Fruit fly (Drosophila melanogaster) whole organism, larva: Measurements from ENCODE around the gene Nost.
"Not testable (repeated sequence)": the region's sequence is repeated elsewhere in the genome, so short reads cannot be mapped to it uniquely, and the experiment has no call there.

Source experiments
- noc ChIP-seq: fragments of 200-800 bp; sonication (Bioruptor generic); optimal IDR thresholded peaks from 3 replicates; lab custom pipeline; 2019; ENCODE audit warnings: missing biosample characterization, mild to moderate bottlenecking, missing genetic modification characterization, moderate library complexity

Gene Nost

dm6 chrX:9080962-9081361 is 51.0 kb downstream of the Nost start, which contains the start of the genes CG7246 and HP1b:
TSS of gene CG7246 (minus strand) at chrX:9081057.
TSS of gene HP1b (plus strand) at chrX:9081063.
- peak; percentile 66 for TF ChIP-seq noc (tag; lab: Kevin White, UChicago)

dm6 chrX:9082600-9082999 is 52.6 kb downstream of the Nost start, which contains the start of gene APC4:
TSS of gene APC4 (plus strand) at chrX:9082931.
- peak; percentile 32 for TF ChIP-seq noc (tag; lab: Kevin White, UChicago)

dm6 chrX:9085726-9086125 is 55.7 kb downstream of the Nost start, which contains the start of gene CG32708:
TSS of gene CG32708 (plus strand) at chrX:9085932.
- TF ChIP-seq noc (tag; lab: Kevin White, UChicago) = no peak

dm6 chrX:9086702-9087179 is 56.7 kb downstream of the Nost start, which contains the start of gene CG32706:
TSS of gene CG32706 (plus strand) at chrX:9087129.
- TF ChIP-seq noc (tag; lab: Kevin White, UChicago) = not testable (repeated sequence)

- not testable (repeated sequence) for TF ChIP-seq noc (tag; lab: Kevin White, UChicago)
Measured at dm6 chrX:9087920-9088417, 58.0 kb downstream of the Nost start, which contains the start of gene CG6999. TSS of gene CG6999 (plus strand) at chrX:9088367.

dm6 chrX:9089254-9090056 is 59.5 kb downstream of the Nost start, which contains the start of gene CCT2:
TSS of gene CCT2 (plus strand) at chrX:9089513.
- no peak for TF ChIP-seq noc (tag; lab: Kevin White, UChicago)

dm6 chrX:9090057-9090358 is 60.0 kb downstream of the Nost start:
- TF ChIP-seq noc (tag; lab: Kevin White, UChicago) = no peak

- no peak for TF ChIP-seq noc (tag; lab: Kevin White, UChicago)
Measured at dm6 chrX:9093062-9093461, 63.1 kb downstream of the Nost start.

- no peak for TF ChIP-seq noc (tag; lab: Kevin White, UChicago)
Measured at dm6 chrX:9093912-9094311, 63.9 kb downstream of the Nost start.

dm6 chrX:9102125-9102524 is 72.1 kb downstream of the Nost start:
- no peak for TF ChIP-seq noc (tag; lab: Kevin White, UChicago)

dm6 chrX:9103308-9104185 is 73.5 kb downstream of the Nost start, which contains the start of gene CG7766:
TSS of gene CG7766 (minus strand) at chrX:9103739.
- TF ChIP-seq noc (tag; lab: Kevin White, UChicago) = no peak
